Fruit fly (Drosophila melanogaster) whole organism, embryonic: ENCODE data around the gene CG6654.

ENCODE experiments used
- Ada2b ChIP-seq: fragments of 200-800 bp; sonication (Bioruptor generic); IDR thresholded peaks from 2 replicates; pipeline ENCODE4 v1.3.6; 2022; ENCODE audit warnings: missing biosample characterization, missing genetic modification characterization
- CG3281 ChIP-seq: fragments of 200-800 bp; sonication (Bioruptor generic); optimal IDR thresholded peaks from 3 replicates; lab custom pipeline; 2017; ENCODE audit warnings: missing biosample characterization, mild to moderate bottlenecking, missing genetic modification characterization
- CG3407 ChIP-seq: fragments of 200-800 bp; sonication (Bioruptor generic); optimal IDR thresholded peaks from 2 replicates; lab custom pipeline; 2018; ENCODE audit warnings: missing biosample characterization, mild to moderate bottlenecking, missing genetic modification characterization
- CG6272 ChIP-seq: fragments of 200-800 bp; sonication (Bioruptor generic); IDR thresholded peaks from 2 replicates; pipeline ENCODE4 v1.3.6; 2022; ENCODE audit warnings: missing biosample characterization, missing genetic modification characterization
- Hr3 ChIP-seq: fragments of 200-800 bp; sonication (Bioruptor generic); optimal IDR thresholded peaks from 3 replicates; lab custom pipeline; 2016; ENCODE audit warnings: missing biosample characterization, missing genetic modification characterization
- gcm2 ChIP-seq: fragments of 200-800 bp; sonication (Bioruptor generic); optimal IDR thresholded peaks from 2 replicates; lab custom pipeline; 2016; ENCODE audit warnings: missing biosample characterization, missing genetic modification characterization
- psq ChIP-seq: fragments of 200-800 bp; sonication (Bioruptor generic); optimal IDR thresholded peaks from 2 replicates; lab custom pipeline; 2017; ENCODE audit warnings: missing biosample characterization, missing genetic modification characterization
- ranshi ChIP-seq: fragments of 200-800 bp; sonication (Bioruptor generic); IDR thresholded peaks from 2 replicates; pipeline ENCODE4 v1.3.6; 2022; ENCODE audit warnings: missing biosample characterization, missing genetic modification characterization

dm6 chr3R:15197373-15197772, 16.1 kb downstream of the CG6654 start:
- TF ChIP-seq Ada2b (no peak), psq (no peak), CG3407 (GFP tag; lab: Kevin White, UChicago) (no peak), ranshi (GFP tag; lab: Robert Waterston, UW) (no peak), CG6272 (GFP tag; lab: Robert Waterston, UW) (no peak), CG3281 (GFP tag; lab: Kevin White, UChicago) (no peak), gcm2 (GFP tag; lab: Kevin White, UChicago) (no peak), Hr3 (no peak)
